Fruit fly (Drosophila melanogaster) whole organism, embryonic: Measurements from ENCODE around the gene SC35.

Source experiments
- Abd-B ChIP-seq: fragments of 200-800 bp; sonication (Bioruptor generic); optimal IDR thresholded peaks from 2 replicates; lab custom pipeline; 2018; ENCODE audit warnings: missing biosample characterization, mild to moderate bottlenecking, missing genetic modification characterization, moderate library complexity
- Blimp-1 ChIP-seq: fragments of 200-800 bp; sonication (Bioruptor generic); optimal IDR thresholded peaks from 3 replicates; lab custom pipeline; 2018; ENCODE audit warnings: missing biosample characterization, missing genetic modification characterization, mild to moderate bottlenecking, moderate library complexity, missing genetic modification reagents
- CG11504 ChIP-seq: fragments of 200-800 bp; sonication (Bioruptor generic); optimal IDR thresholded peaks from 3 replicates; lab custom pipeline; 2019; ENCODE audit warnings: missing biosample characterization, mild to moderate bottlenecking, missing genetic modification characterization, moderate library complexity
- CG11560 ChIP-seq: fragments of 200-800 bp; sonication (Bioruptor generic); IDR thresholded peaks from 3 replicates; pipeline ENCODE4 v1.3.6; 2022; ENCODE audit warnings: missing biosample characterization, missing genetic modification characterization
- CG12071 ChIP-seq: fragments of 200-800 bp; sonication (Bioruptor generic); optimal IDR thresholded peaks from 3 replicates; lab custom pipeline; 2018; ENCODE audit warnings: missing biosample characterization, mild to moderate bottlenecking, missing genetic modification characterization
- CG12219 ChIP-seq: fragments of 200-800 bp; sonication (Bioruptor generic); optimal IDR thresholded peaks from 3 replicates; lab custom pipeline; 2018; ENCODE audit warnings: missing biosample characterization, mild to moderate bottlenecking, missing genetic modification characterization
- CG12659 ChIP-seq: fragments of 200-800 bp; sonication (Bioruptor generic); optimal IDR thresholded peaks from 3 replicates; lab custom pipeline; 2017; ENCODE audit warnings: mild to moderate bottlenecking, missing biosample characterization, missing genetic modification reagents, missing genetic modification characterization
- CG16779 ChIP-seq: fragments of 200-800 bp; sonication (Bioruptor generic); IDR thresholded peaks from 2 replicates; pipeline ENCODE4 v1.3.6; 2022; ENCODE audit warnings: missing biosample characterization, missing genetic modification characterization
- CG16815 ChIP-seq: fragments of 200-800 bp; sonication (Bioruptor generic); optimal IDR thresholded peaks from 3 replicates; lab custom pipeline; 2017; ENCODE audit warnings: missing biosample characterization, mild to moderate bottlenecking, missing genetic modification characterization
- CG17912 ChIP-seq: fragments of 200-800 bp; sonication (Bioruptor generic); optimal IDR thresholded peaks from 2 replicates; lab custom pipeline; 2018; ENCODE audit warnings: missing biosample characterization, mild to moderate bottlenecking, missing genetic modification characterization
- CG1792 ChIP-seq: fragments of 200-800 bp; sonication (Bioruptor generic); optimal IDR thresholded peaks from 2 replicates; lab custom pipeline; 2016; ENCODE audit warnings: missing biosample characterization, missing genetic modification characterization
- CG31388 ChIP-seq: fragments of 200-800 bp; sonication (Bioruptor generic); optimal IDR thresholded peaks from 2 replicates; lab custom pipeline; 2016; ENCODE audit warnings: missing biosample characterization, missing genetic modification characterization
- CG31441 ChIP-seq: fragments of 200-800 bp; sonication (Bioruptor generic); IDR thresholded peaks from 2 replicates; pipeline ENCODE4 v1.3.6; 2022; ENCODE audit warnings: missing biosample characterization, missing genetic modification characterization
- CG34376 ChIP-seq: fragments of 200-800 bp; sonication (Bioruptor generic); optimal IDR thresholded peaks from 2 replicates; lab custom pipeline; 2018; ENCODE audit warnings: missing biosample characterization, mild to moderate bottlenecking, missing genetic modification characterization
- CG5953 ChIP-seq: fragments of 200-800 bp; sonication (Bioruptor generic); IDR thresholded peaks from 2 replicates; pipeline ENCODE4 v1.3.6; 2022; ENCODE audit warnings: missing biosample characterization, missing genetic modification characterization
- CG7271 ChIP-seq: fragments of 200-800 bp; sonication (Bioruptor generic); optimal IDR thresholded peaks from 2 replicates; lab custom pipeline; 2018; ENCODE audit warnings: missing biosample characterization, mild to moderate bottlenecking, missing genetic modification characterization, moderate library complexity
- CG7556 ChIP-seq: fragments of 200-800 bp; sonication (Bioruptor generic); optimal IDR thresholded peaks from 2 replicates; lab custom pipeline; 2017; ENCODE audit warnings: missing biosample characterization, mild to moderate bottlenecking, missing genetic modification characterization
- CG8359 ChIP-seq: fragments of 200-800 bp; sonication (Bioruptor generic); optimal IDR thresholded peaks from 2 replicates; lab custom pipeline; 2017; ENCODE audit warnings: missing biosample characterization, mild to moderate bottlenecking, missing genetic modification characterization, borderline replicate concordance
- D19A ChIP-seq: fragments of 200-800 bp; optimal IDR thresholded peaks from 3 replicates; lab custom pipeline; 2019; ENCODE audit warnings: missing biosample characterization, mild to moderate bottlenecking, missing genetic modification characterization, moderate library complexity
- Doc2 ChIP-seq: fragments of 200-800 bp; sonication (Bioruptor generic); IDR thresholded peaks from 2 replicates; pipeline ENCODE4 v1.3.6; 2022; ENCODE audit warnings: missing biosample characterization, missing genetic modification characterization
- Kr ChIP-seq: fragments of 200-800 bp; sonication (Bioruptor generic); optimal IDR thresholded peaks from 2 replicates; lab custom pipeline; 2017; ENCODE audit warnings: missing biosample characterization, mild to moderate bottlenecking, missing genetic modification characterization
- Med ChIP-seq: fragments of 200-800 bp; sonication (Bioruptor generic); peaks from one replicate; lab custom pipeline; 2016; ENCODE audit warnings: missing biosample characterization, missing genetic modification characterization, mild to moderate bottlenecking, inconsistent platforms, moderate library complexity
- Mrtf ChIP-seq: fragments of 200-800 bp; sonication (Bioruptor generic); IDR thresholded peaks from 3 replicates; pipeline ENCODE4 v1.3.6; 2022; ENCODE audit warnings: missing biosample characterization, missing genetic modification characterization
- Opbp ChIP-seq: fragments of 200-800 bp; sonication (Bioruptor generic); IDR thresholded peaks from 3 replicates; pipeline ENCODE4 v1.3.6; 2022; ENCODE audit warnings: missing biosample characterization, missing genetic modification characterization; ENCODE audit not compliant: partially characterized antibody
- Optix ChIP-seq: fragments of 200-800 bp; sonication (Bioruptor generic); IDR thresholded peaks from 3 replicates; pipeline ENCODE4 v1.3.6; 2022; ENCODE audit warnings: missing biosample characterization, missing genetic modification characterization
- Rx ChIP-seq: fragments of 200-800 bp; sonication (Bioruptor generic); IDR thresholded peaks from 2 replicates; pipeline ENCODE4 v1.3.6; 2022; ENCODE audit warnings: missing biosample characterization, missing genetic modification characterization
- Taf1 ChIP-seq: fragments of 200-800 bp; sonication (Bioruptor generic); IDR thresholded peaks from 2 replicates; pipeline ENCODE4 v1.3.6; 2022; ENCODE audit warnings: missing biosample characterization, missing genetic modification characterization
- al ChIP-seq: fragments of 200-800 bp; sonication (Bioruptor generic); IDR thresholded peaks from 2 replicates; pipeline ENCODE4 v1.3.6; 2022; ENCODE audit warnings: missing biosample characterization, missing genetic modification characterization
- az2 ChIP-seq: fragments of 200-800 bp; sonication (Bioruptor generic); optimal IDR thresholded peaks from 3 replicates; lab custom pipeline; 2016; ENCODE audit warnings: missing biosample characterization, missing genetic modification characterization
- bsh ChIP-seq, 2 experiments: fragments of 200-800 bp; sonication (Bioruptor generic); optimal IDR thresholded peaks; 2 replicates each; lab custom pipeline; 2017 to 2018; ENCODE audit warnings: mild to moderate bottlenecking in 2 of 2, missing biosample characterization in 2 of 2, missing genetic modification characterization in 2 of 2, moderate library complexity in 1 of 2
- cato ChIP-seq: fragments of 200-800 bp; sonication (Bioruptor generic); optimal IDR thresholded peaks from 2 replicates; lab custom pipeline; 2016; ENCODE audit warnings: missing biosample characterization, missing genetic modification characterization, borderline replicate concordance
- emc ChIP-seq: fragments of 200-800 bp; sonication (Bioruptor generic); optimal IDR thresholded peaks from 2 replicates; lab custom pipeline; 2016; ENCODE audit warnings: missing biosample characterization, missing genetic modification characterization
- exex ChIP-seq: fragments of 200-800 bp; sonication (Bioruptor generic); optimal IDR thresholded peaks from 4 replicates; lab custom pipeline; 2018; ENCODE audit warnings: missing biosample characterization, mild to moderate bottlenecking, missing genetic modification characterization, moderate library complexity
- fd3F ChIP-seq: fragments of 200-800 bp; sonication (Bioruptor generic); optimal IDR thresholded peaks from 2 replicates; lab custom pipeline; 2018; ENCODE audit warnings: missing biosample characterization, mild to moderate bottlenecking, missing genetic modification characterization, moderate library complexity
- gfzf ChIP-seq: fragments of 200-800 bp; sonication (Bioruptor generic); optimal IDR thresholded peaks from 2 replicates; lab custom pipeline; 2016; ENCODE audit warnings: missing biosample characterization, mild to moderate bottlenecking, missing genetic modification characterization, moderate library complexity
- knrl ChIP-seq: fragments of 200-800 bp; sonication (Bioruptor generic); IDR thresholded peaks from 3 replicates; pipeline ENCODE4 v1.3.6; 2022; ENCODE audit warnings: missing biosample characterization, missing genetic modification characterization; ENCODE audit not compliant: partially characterized antibody
- org-1 ChIP-seq: fragments of 200-800 bp; sonication (Bioruptor generic); optimal IDR thresholded peaks from 2 replicates; lab custom pipeline; 2017; ENCODE audit warnings: missing biosample characterization, missing genetic modification characterization
- pan ChIP-seq, 4 experiments: fragments of >200 bp in 3 of 4; fragments of 200-800 bp in 1 of 4; sonication (Bioruptor generic) in 1 of 4; optimal IDR thresholded peaks in 3 of 4; IDR thresholded peaks in 1 of 4; 2 replicates each; pipeline versions ENCODE4 v1.3.6 to Lab custom; 2017 to 2022; ENCODE audit warnings: missing biosample characterization in 2 of 4, missing genetic modification characterization in 2 of 4, mixed read lengths in 1 of 4
- phol ChIP-seq: fragments of 200-800 bp; sonication (Bioruptor generic); optimal IDR thresholded peaks from 3 replicates; lab custom pipeline; 2018; ENCODE audit warnings: missing biosample characterization, mild to moderate bottlenecking, missing genetic modification characterization, moderate library complexity
- pita ChIP-seq: fragments of 200-800 bp; sonication (Bioruptor generic); optimal IDR thresholded peaks from 2 replicates; lab custom pipeline; 2017; ENCODE audit warnings: missing biosample characterization, mild to moderate bottlenecking, missing genetic modification characterization
- psq ChIP-seq: fragments of 200-800 bp; sonication (Bioruptor generic); optimal IDR thresholded peaks from 2 replicates; lab custom pipeline; 2017; ENCODE audit warnings: missing biosample characterization, missing genetic modification characterization
- sim ChIP-seq: fragments of 200-800 bp; sonication (Bioruptor generic); IDR thresholded peaks from 2 replicates; pipeline ENCODE4 v1.3.6; 2022; ENCODE audit warnings: missing biosample characterization, missing genetic modification characterization
- slou ChIP-seq: fragments of 200-800 bp; sonication (Bioruptor generic); optimal IDR thresholded peaks from 3 replicates; lab custom pipeline; 2016; ENCODE audit warnings: missing biosample characterization, missing genetic modification characterization
- slp2 ChIP-seq: fragments of 200-800 bp; sonication (Bioruptor generic); optimal IDR thresholded peaks from 2 replicates; lab custom pipeline; 2016; ENCODE audit warnings: missing biosample characterization, missing genetic modification characterization
- stc ChIP-seq: fragments of 200-800 bp; sonication (Bioruptor generic); IDR thresholded peaks from 2 replicates; pipeline ENCODE4 v1.3.6; 2022; ENCODE audit warnings: missing biosample characterization, missing genetic modification characterization
- tll ChIP-seq, 2 experiments: fragments of 200-800 bp in 1 of 2; fragments of >200 bp in 1 of 2; sonication (Bioruptor generic) in 1 of 2; optimal IDR thresholded peaks; 2 replicates each; lab custom pipeline; 2017 to 2019; ENCODE audit warnings: missing biosample characterization in 2 of 2, missing genetic modification characterization in 2 of 2, mild to moderate bottlenecking in 1 of 2, moderate library complexity in 1 of 2
- z ChIP-seq: fragments of 200-800 bp; sonication (Bioruptor generic); IDR thresholded peaks from 3 replicates; pipeline ENCODE4 v1.3.6; 2022; ENCODE audit warnings: missing biosample characterization, missing genetic modification characterization

Gene SC35

DNA sequence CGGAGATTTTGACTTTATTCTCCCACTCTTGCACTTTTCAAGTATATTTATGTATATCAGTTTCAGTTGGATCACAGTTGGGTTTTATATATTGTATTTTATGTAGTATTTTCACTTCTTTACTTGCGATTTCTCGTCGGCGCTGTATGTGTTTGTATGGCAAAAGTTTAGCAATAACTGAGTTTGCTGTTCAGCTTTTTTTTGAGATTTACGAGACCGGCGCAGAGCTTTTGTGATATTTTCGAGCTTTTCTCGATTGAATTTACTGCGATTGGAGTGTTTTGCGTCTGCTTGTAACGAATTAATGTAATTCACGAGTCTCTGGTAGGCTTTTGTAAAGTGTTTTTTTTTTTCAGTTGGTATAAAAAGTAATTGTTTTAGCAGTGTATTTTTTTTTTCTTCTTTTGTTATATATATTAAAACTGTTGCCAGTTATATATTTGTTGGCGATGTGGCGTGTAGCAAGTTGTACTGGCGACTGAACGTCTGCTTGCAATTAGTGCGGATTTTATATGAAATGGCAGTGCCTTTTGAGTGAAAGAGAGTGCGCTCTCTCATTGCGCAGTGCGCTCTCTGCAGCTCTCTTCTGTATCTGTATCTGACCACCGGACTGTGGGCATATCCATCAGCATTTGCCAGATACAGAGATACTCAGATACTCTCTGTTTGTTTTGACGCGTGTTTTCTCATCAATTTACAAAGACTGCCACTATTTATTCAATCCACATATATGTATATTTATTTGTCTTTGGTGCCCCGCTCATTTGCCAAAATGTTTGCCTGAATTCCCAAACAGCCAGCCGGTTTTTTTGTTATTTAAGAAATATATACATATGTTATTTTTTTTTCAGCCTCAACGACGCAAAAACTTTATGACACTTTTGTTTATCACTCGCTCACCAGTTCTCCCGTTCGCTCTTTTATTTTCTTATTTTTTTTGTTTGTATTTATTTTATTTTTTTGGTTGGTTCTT, 26.6 kb upstream of the SC35 start (continued):
- TF ChIP-seq fd3F (GFP tag; lab: Kevin White, UChicago) (peak; percentile 43), slp2 (no peak), CG16815 (GFP tag; lab: Kevin White, UChicago) (no peak), pita (GFP tag; lab: Kevin White, UChicago) (no peak), Mrtf (GFP tag; lab: Robert Waterston, UW) (no peak), Kr (GFP tag; lab: Kevin White, UChicago) (peak; percentile 77), Blimp-1 (GFP tag; lab: Kevin White, UChicago) (peak; percentile 25), CG31388 (GFP tag; lab: Kevin White, UChicago) (no peak), phol (no peak), CG7556 (peak; percentile 61), psq (GFP tag; lab: Kevin White, UChicago) (no peak), CG7271 (tag; lab: Kevin White, UChicago) (peak; percentile 64), Opbp (0 out of 3 replicates have a peak, but pooled peaks have one; percentile 22), CG16779 (GFP tag; lab: Robert Waterston, UW) (no peak), Abd-B (GFP tag; lab: Kevin White, UChicago) (no peak), az2 (GFP tag; lab: Kevin White, UChicago) (no peak), Rx (no peak), CG11560 (tag; lab: Robert Waterston, UW) (no peak), CG12219 (GFP tag; lab: Kevin White, UChicago) (peak; percentile 55), z (GFP tag; lab: Robert Waterston, UW) (peak; percentile 96), CG17912 (GFP tag; lab: Kevin White, UChicago) (peak; percentile 82), bsh (GFP tag; optimal IDR thresholded peaks at IDR 0.05; lab: Kevin White, UChicago) (peak; percentile 25 to 42), tll (GFP tag; optimal IDR thresholded peaks at IDR 0.05; lab: Kevin White, UChicago) (peak in 1 of 2 experiments; percentile 67), CG31441 (GFP tag; lab: Robert Waterston, UW) (peak; percentile 39; the same call in 1 of the 2 replicates), knrl (GFP tag; lab: Robert Waterston, UW) (no peak), emc (GFP tag; lab: Kevin White, UChicago) (no peak), stc (GFP tag; lab: Robert Waterston, UW) (peak; percentile 68; the same call in 1 of the 2 replicates), exex (tag; lab: Kevin White, UChicago) (peak; percentile 51), CG5953 (GFP tag; lab: Robert Waterston, UW) (peak; percentile 74), sim (GFP tag; lab: Robert Waterston, UW) (no peak), D19A (peak; percentile 79), Med (GFP tag; lab: Kevin White, UChicago) (peak; percentile 94), pan (optimal IDR thresholded peaks at IDR 0.05; lab: Kevin White, UChicago) (no peak), pan (GFP tag; optimal IDR thresholded peaks at IDR 0.05 in 1 of 2, IDR thresholded peaks at IDR 0.05 in 1 of 2) (peak in 1 of 2 experiments; percentile 49), al (GFP tag; lab: Robert Waterston, UW) (no peak), CG1792 (GFP tag; lab: Kevin White, UChicago) (no peak), gfzf (GFP tag; lab: Kevin White, UChicago) (no peak), Doc2 (GFP tag; lab: Robert Waterston, UW) (no peak), CG34376 (peak; percentile 94), cato (GFP tag; lab: Kevin White, UChicago) (no peak), slou (GFP tag; lab: Kevin White, UChicago) (no peak), org-1 (peak; percentile 67), CG12659 (GFP tag; lab: Kevin White, UChicago) (peak; percentile 69), Optix (GFP tag; lab: Robert Waterston, UW) (no peak), CG8359 (GFP tag; lab: Kevin White, UChicago) (peak; percentile 53), CG11504 (tag; lab: Kevin White, UChicago) (peak; percentile 46), CG12071 (GFP tag; lab: Kevin White, UChicago) (peak; percentile 77), Taf1 (GFP tag; lab: Robert Waterston, UW) (no peak)
